Fruit fly (Drosophila melanogaster) whole organism, embryonic: ENCODE results near the gene CG13601.

ENCODE experiments used
- Adf1 ChIP-seq: fragments of 200-800 bp; sonication (Bioruptor generic); IDR thresholded peaks from 2 replicates; pipeline ENCODE4 v1.3.6; 2022; ENCODE audit warnings: missing biosample characterization, missing genetic modification characterization
- Asciz ChIP-seq: fragments of 200-800 bp; sonication (Bioruptor generic); optimal IDR thresholded peaks from 2 replicates; lab custom pipeline; 2017; ENCODE audit warnings: missing biosample characterization, mild to moderate bottlenecking, missing genetic modification characterization, missing genetic modification reagents
- C15 ChIP-seq: fragments of 200-800 bp; sonication (Bioruptor generic); IDR thresholded peaks from 3 replicates; pipeline ENCODE4 v1.3.6; 2022; ENCODE audit warnings: missing biosample characterization, missing genetic modification characterization
- CG10209 ChIP-seq: fragments of 200-800 bp; sonication (Bioruptor generic); optimal IDR thresholded peaks from 3 replicates; lab custom pipeline; 2017; ENCODE audit warnings: missing biosample characterization, mild to moderate bottlenecking, missing genetic modification characterization, missing genetic modification reagents
- CG11456 ChIP-seq: fragments of 200-800 bp; sonication (Bioruptor generic); IDR thresholded peaks from 3 replicates; pipeline ENCODE4 v1.3.6; 2022; ENCODE audit warnings: missing biosample characterization, missing genetic modification characterization
- CG12769 ChIP-seq: fragments of 200-800 bp; sonication (Bioruptor generic); optimal IDR thresholded peaks from 2 replicates; lab custom pipeline; 2019; ENCODE audit warnings: missing biosample characterization, mild to moderate bottlenecking, missing genetic modification characterization, moderate library complexity
- CG13123 ChIP-seq: fragments of 200-800 bp; sonication (Bioruptor generic); optimal IDR thresholded peaks from 2 replicates; lab custom pipeline; 2016; ENCODE audit warnings: missing biosample characterization, missing genetic modification characterization
- CG1603 ChIP-seq: fragments of 200-800 bp; sonication (Bioruptor generic); optimal IDR thresholded peaks from 2 replicates; lab custom pipeline; 2019; ENCODE audit warnings: missing biosample characterization, mild to moderate bottlenecking, missing genetic modification characterization, moderate library complexity
- CG18011 ChIP-seq: fragments of 200-800 bp; sonication (Bioruptor generic); optimal IDR thresholded peaks from 2 replicates; lab custom pipeline; 2017; ENCODE audit warnings: missing biosample characterization, missing genetic modification characterization, mild to moderate bottlenecking, moderate library complexity, missing genotype
- CG31365 ChIP-seq: fragments of 200-800 bp; sonication (Bioruptor generic); optimal IDR thresholded peaks from 2 replicates; lab custom pipeline; 2018; ENCODE audit warnings: missing biosample characterization, mild to moderate bottlenecking, missing genetic modification characterization
- CG31388 ChIP-seq: fragments of 200-800 bp; sonication (Bioruptor generic); optimal IDR thresholded peaks from 2 replicates; lab custom pipeline; 2016; ENCODE audit warnings: missing biosample characterization, missing genetic modification characterization
- CG3407 ChIP-seq: fragments of 200-800 bp; sonication (Bioruptor generic); optimal IDR thresholded peaks from 2 replicates; lab custom pipeline; 2018; ENCODE audit warnings: missing biosample characterization, mild to moderate bottlenecking, missing genetic modification characterization
- CG3995 ChIP-seq: fragments of 200-800 bp; sonication (Bioruptor generic); optimal IDR thresholded peaks from 3 replicates; lab custom pipeline; 2016; ENCODE audit warnings: missing biosample characterization, missing genetic modification characterization
- CG5953 ChIP-seq: fragments of 200-800 bp; sonication (Bioruptor generic); IDR thresholded peaks from 2 replicates; pipeline ENCODE4 v1.3.6; 2022; ENCODE audit warnings: missing biosample characterization, missing genetic modification characterization
- CG7357 ChIP-seq: fragments of 200-800 bp; sonication (Bioruptor generic); IDR thresholded peaks from 3 replicates; pipeline ENCODE4 v1.3.6; 2022; ENCODE audit warnings: missing biosample characterization, missing genetic modification characterization
- CG7987 ChIP-seq: fragments of 200-800 bp; sonication (Bioruptor generic); optimal IDR thresholded peaks from 2 replicates; lab custom pipeline; 2018; ENCODE audit warnings: missing biosample characterization, mild to moderate bottlenecking, missing genetic modification characterization, moderate library complexity
- CG8765 ChIP-seq: fragments of 200-800 bp; sonication (Bioruptor generic); IDR thresholded peaks from 2 replicates; pipeline ENCODE4 v1.3.6; 2022; ENCODE audit warnings: missing biosample characterization, missing genetic modification characterization
- CG9609 ChIP-seq: fragments of 200-800 bp; sonication (Bioruptor generic); optimal IDR thresholded peaks from 3 replicates; lab custom pipeline; 2016; ENCODE audit warnings: missing biosample characterization, missing genetic modification characterization
- HLH54F ChIP-seq: fragments of 200-800 bp; sonication (Bioruptor generic); optimal IDR thresholded peaks from 3 replicates; lab custom pipeline; 2016; ENCODE audit warnings: missing biosample characterization, missing genetic modification characterization
- Hey ChIP-seq: fragments of 200-800 bp; sonication (Bioruptor generic); optimal IDR thresholded peaks from 3 replicates; lab custom pipeline; 2018; ENCODE audit warnings: missing biosample characterization, mild to moderate bottlenecking, missing genetic modification characterization
- MTF-1 ChIP-seq: fragments of 200-800 bp; sonication (Bioruptor generic); optimal IDR thresholded peaks from 2 replicates; lab custom pipeline; 2018; ENCODE audit warnings: missing biosample characterization, mild to moderate bottlenecking, missing genetic modification characterization, borderline replicate concordance
- Med ChIP-seq: fragments of 200-800 bp; sonication (Bioruptor generic); peaks from one replicate; lab custom pipeline; 2016; ENCODE audit warnings: missing biosample characterization, missing genetic modification characterization, mild to moderate bottlenecking, inconsistent platforms, moderate library complexity
- Mes4 ChIP-seq: fragments of 200-800 bp; sonication (Bioruptor generic); optimal IDR thresholded peaks from 2 replicates; lab custom pipeline; 2016; ENCODE audit warnings: missing biosample characterization, missing genetic modification characterization
- Rx ChIP-seq: fragments of 200-800 bp; sonication (Bioruptor generic); IDR thresholded peaks from 2 replicates; pipeline ENCODE4 v1.3.6; 2022; ENCODE audit warnings: missing biosample characterization, missing genetic modification characterization
- Stat92E ChIP-seq, 3 experiments: fragments of >200 bp in 2 of 3; fragments of 200-800 bp in 1 of 3; sonication (Bioruptor generic) in 1 of 3; optimal IDR thresholded peaks; 2 replicates each; lab custom pipeline; 2017 to 2019; ENCODE audit warnings: missing biosample characterization in 3 of 3, missing genetic modification characterization in 3 of 3, mild to moderate bottlenecking in 1 of 3, moderate library complexity in 1 of 3
- Tbp ChIP-seq: fragments of >200 bp; optimal IDR thresholded peaks from 2 replicates; lab custom pipeline; 2018; ENCODE audit warnings: missing biosample characterization, missing genetic modification characterization
- al ChIP-seq: fragments of 200-800 bp; sonication (Bioruptor generic); IDR thresholded peaks from 2 replicates; pipeline ENCODE4 v1.3.6; 2022; ENCODE audit warnings: missing biosample characterization, missing genetic modification characterization
- az2 ChIP-seq: fragments of 200-800 bp; sonication (Bioruptor generic); optimal IDR thresholded peaks from 3 replicates; lab custom pipeline; 2016; ENCODE audit warnings: missing biosample characterization, missing genetic modification characterization
- bigmax ChIP-seq: fragments of 200-800 bp; sonication (Bioruptor generic); optimal IDR thresholded peaks from 2 replicates; lab custom pipeline; 2018; ENCODE audit warnings: missing biosample characterization, mild to moderate bottlenecking, missing genetic modification characterization
- bsh ChIP-seq, 2 experiments: fragments of 200-800 bp; sonication (Bioruptor generic); optimal IDR thresholded peaks; 2 replicates each; lab custom pipeline; 2017 to 2018; ENCODE audit warnings: mild to moderate bottlenecking in 2 of 2, missing biosample characterization in 2 of 2, missing genetic modification characterization in 2 of 2, moderate library complexity in 1 of 2
- ci ChIP-seq: fragments of 200-800 bp; sonication (Bioruptor generic); IDR thresholded peaks from 3 replicates; pipeline ENCODE4 v1.3.6; 2022; ENCODE audit warnings: missing biosample characterization, missing genetic modification characterization
- corto ChIP-seq: fragments of 200-800 bp; sonication (Bioruptor generic); optimal IDR thresholded peaks from 2 replicates; lab custom pipeline; 2016; ENCODE audit warnings: missing biosample characterization, mild to moderate bottlenecking, missing genetic modification characterization, moderate library complexity
- dmrt99B ChIP-seq: fragments of 200-800 bp; sonication (Bioruptor generic); optimal IDR thresholded peaks from 2 replicates; lab custom pipeline; 2018; ENCODE audit warnings: missing biosample characterization, mild to moderate bottlenecking, missing genetic modification characterization, moderate library complexity
- exex ChIP-seq: fragments of 200-800 bp; sonication (Bioruptor generic); optimal IDR thresholded peaks from 4 replicates; lab custom pipeline; 2018; ENCODE audit warnings: missing biosample characterization, mild to moderate bottlenecking, missing genetic modification characterization, moderate library complexity
- gce ChIP-seq: fragments of 200-800 bp; sonication (Bioruptor generic); IDR thresholded peaks from 3 replicates; pipeline ENCODE4 v1.3.6; 2022; ENCODE audit warnings: missing biosample characterization, missing genetic modification characterization
- grn ChIP-seq: fragments of 200-800 bp; sonication (Bioruptor generic); optimal IDR thresholded peaks from 3 replicates; lab custom pipeline; 2017; ENCODE audit warnings: missing biosample characterization, missing genetic modification characterization
- gsb-n ChIP-seq: fragments of 200-800 bp; sonication (Bioruptor generic); optimal IDR thresholded peaks from 3 replicates; lab custom pipeline; 2018; ENCODE audit warnings: missing biosample characterization, mild to moderate bottlenecking, missing genetic modification characterization
- hb ChIP-seq: fragments of 200-800 bp; sonication (Bioruptor generic); IDR thresholded peaks from 3 replicates; pipeline ENCODE4 v1.3.6; 2022; ENCODE audit warnings: missing biosample characterization, missing genetic modification characterization; ENCODE audit not compliant: partially characterized antibody
- jigr1 ChIP-seq: fragments of 200-800 bp; sonication (Bioruptor generic); IDR thresholded peaks from 3 replicates; pipeline ENCODE4 v1.3.6; 2022; ENCODE audit warnings: missing biosample characterization, missing genetic modification characterization
- org-1 ChIP-seq: fragments of 200-800 bp; sonication (Bioruptor generic); optimal IDR thresholded peaks from 2 replicates; lab custom pipeline; 2017; ENCODE audit warnings: missing biosample characterization, missing genetic modification characterization
- p53 ChIP-seq: fragments of 200-800 bp; sonication (Bioruptor generic); optimal IDR thresholded peaks from 2 replicates; lab custom pipeline; 2016; ENCODE audit warnings: missing biosample characterization, missing genetic modification characterization
- pan ChIP-seq, 4 experiments: fragments of >200 bp in 3 of 4; fragments of 200-800 bp in 1 of 4; sonication (Bioruptor generic) in 1 of 4; optimal IDR thresholded peaks in 3 of 4; IDR thresholded peaks in 1 of 4; 2 replicates each; pipeline versions ENCODE4 v1.3.6 to Lab custom; 2017 to 2022; ENCODE audit warnings: missing biosample characterization in 2 of 4, missing genetic modification characterization in 2 of 4, mixed read lengths in 1 of 4
- phol ChIP-seq: fragments of 200-800 bp; sonication (Bioruptor generic); optimal IDR thresholded peaks from 3 replicates; lab custom pipeline; 2018; ENCODE audit warnings: missing biosample characterization, mild to moderate bottlenecking, missing genetic modification characterization, moderate library complexity
- rib ChIP-seq: fragments of 200-800 bp; sonication (Bioruptor generic); IDR thresholded peaks from 2 replicates; pipeline ENCODE4 v1.3.6; 2022; ENCODE audit warnings: missing biosample characterization, missing genetic modification characterization
- run ChIP-seq: fragments of 200-800 bp; sonication (Bioruptor generic); optimal IDR thresholded peaks from 3 replicates; lab custom pipeline; 2018; ENCODE audit warnings: missing biosample characterization, mild to moderate bottlenecking, missing genetic modification characterization
- tin ChIP-seq: fragments of 200-800 bp; sonication (Bioruptor generic); optimal IDR thresholded peaks from 3 replicates; lab custom pipeline; 2016; ENCODE audit warnings: missing biosample characterization, missing genetic modification characterization
- zfh1 ChIP-seq: fragments of 200-800 bp; sonication (Bioruptor generic); IDR thresholded peaks from 3 replicates; pipeline ENCODE4 v1.3.6; 2022; ENCODE audit warnings: missing biosample characterization, missing genetic modification characterization

CG13601 gene

dm6 chr3R:23948466-23949413 lies 21.3 kb upstream of the CG13601 start (continued):
- no peak for TF ChIP-seq Tbp (GFP tag; lab: Kevin White, UChicago)
- TF ChIP-seq bigmax (GFP tag; lab: Kevin White, UChicago) = no peak
- no peak for TF ChIP-seq tin
- TF ChIP-seq corto (GFP tag; lab: Kevin White, UChicago) = peak; percentile 85
- no peak for TF ChIP-seq HLH54F (GFP tag; lab: Kevin White, UChicago)
- no peak for TF ChIP-seq C15 (GFP tag; lab: Robert Waterston, UW)
- 0 out of 3 replicates have a peak, but pooled peaks have one; percentile 18 for TF ChIP-seq gce
- no peak for TF ChIP-seq CG3407 (GFP tag; lab: Kevin White, UChicago)
- no peak for TF ChIP-seq CG9609 (GFP tag; lab: Kevin White, UChicago)
- no peak for TF ChIP-seq MTF-1 (GFP tag; lab: Kevin White, UChicago)
- peak in 1 of 2 experiments; percentile 82 for TF ChIP-seq bsh (GFP tag; optimal IDR thresholded peaks at IDR 0.05; lab: Kevin White, UChicago)
- no peak for TF ChIP-seq CG5953 (GFP tag; lab: Robert Waterston, UW)
- no peak for TF ChIP-seq al (GFP tag; lab: Robert Waterston, UW)
- no peak for TF ChIP-seq Stat92E (GFP tag; optimal IDR thresholded peaks at IDR 0.05; lab: Kevin White, UChicago)
- peak; percentile 29; the same call in 1 of the 2 replicates for TF ChIP-seq Adf1 (GFP tag; lab: Robert Waterston, UW)
- TF ChIP-seq rib (GFP tag; lab: Robert Waterston, UW) = no peak

DNA sequence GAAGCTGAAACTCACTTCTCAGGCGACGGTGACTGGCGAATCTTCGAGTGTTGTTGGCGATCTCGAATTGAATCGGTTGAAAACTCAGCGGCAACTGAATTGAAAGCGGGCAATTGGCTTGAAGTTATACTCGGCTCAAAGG lies 20.8 kb upstream of the CG13601 start, which contains the start of gene CG12268:
TSS of gene CG12268 (minus strand) at position 101 of the 142 bp plus-strand sequence.
- TF ChIP-seq dmrt99B (tag; lab: Kevin White, UChicago) = no peak
- TF ChIP-seq ci (GFP tag; lab: Robert Waterston, UW) = no peak
- no peak for TF ChIP-seq p53 (GFP tag; lab: Kevin White, UChicago)
- no peak for TF ChIP-seq org-1 (GFP tag; lab: Kevin White, UChicago)
- TF ChIP-seq grn (GFP tag; lab: Kevin White, UChicago) = no peak
- TF ChIP-seq Hey (tag; lab: Kevin White, UChicago) = no peak
- no peak for TF ChIP-seq CG7357 (GFP tag; lab: Robert Waterston, UW)
- TF ChIP-seq hb (GFP tag; lab: Robert Waterston, UW) = no peak
- no peak for TF ChIP-seq CG3995 (GFP tag; lab: Kevin White, UChicago)

DNA sequence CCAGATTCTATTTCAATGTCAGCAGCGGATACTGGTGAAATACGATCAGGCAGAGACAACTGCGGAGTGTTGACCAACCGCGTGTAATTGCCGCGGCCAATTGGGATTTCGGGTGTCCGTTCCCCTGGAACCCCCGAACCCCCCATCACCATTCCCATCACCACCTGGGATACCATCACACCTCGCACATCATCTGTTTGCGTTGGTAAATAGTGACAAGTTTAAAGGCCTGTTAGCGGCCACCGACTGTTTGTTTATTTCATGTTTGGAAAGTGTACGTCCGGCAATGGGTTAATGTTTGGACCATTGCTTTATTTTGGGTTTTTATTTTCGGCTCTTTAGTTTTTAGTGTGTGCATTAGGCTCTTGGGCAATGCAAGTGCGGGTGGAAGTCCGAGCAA lies 19.6 kb upstream of the CG13601 start:
- TF ChIP-seq exex (peak; percentile 8), CG12769 (tag; lab: Kevin White, UChicago) (peak; percentile 36), zfh1 (GFP tag; lab: Robert Waterston, UW) (no peak), CG7987 (GFP tag; lab: Kevin White, UChicago) (peak; percentile 37), pan (optimal IDR thresholded peaks at IDR 0.05; lab: Kevin White, UChicago) (no peak), pan (GFP tag; optimal IDR thresholded peaks at IDR 0.05 in 1 of 2, IDR thresholded peaks at IDR 0.05 in 1 of 2) (no peak), Med (GFP tag; lab: Kevin White, UChicago) (peak; percentile 74), jigr1 (GFP tag; lab: Robert Waterston, UW) (no peak), CG18011 (GFP tag; lab: Kevin White, UChicago) (no peak), phol (tag; lab: Kevin White, UChicago) (no peak), az2 (no peak), CG8765 (GFP tag; lab: Robert Waterston, UW) (no peak), run (peak; percentile 7), CG1603 (tag; lab: Kevin White, UChicago) (peak; percentile 34), Hey (tag; lab: Kevin White, UChicago) (no peak), CG10209 (GFP tag; lab: Kevin White, UChicago) (peak; percentile 19), Mes4 (GFP tag; lab: Kevin White, UChicago) (no peak), Asciz (GFP tag; lab: Kevin White, UChicago) (peak; percentile 68), CG31365 (tag; lab: Kevin White, UChicago) (peak; percentile 32), CG31388 (GFP tag; lab: Kevin White, UChicago) (no peak), CG13123 (GFP tag; lab: Kevin White, UChicago) (no peak), Rx (GFP tag; lab: Robert Waterston, UW) (no peak), gsb-n (tag; lab: Kevin White, UChicago) (no peak), CG11456 (GFP tag; lab: Robert Waterston, UW) (no peak)
